Fruit fly (Drosophila melanogaster) whole organism, adult: ENCODE measurements around the gene Syp.
A peak's percentile ranks its signal among the peaks of the same experiment; 100 is the strongest.

ENCODE experiments used
- CG12768 ChIP-seq: fragments of 200-800 bp; sonication (Bioruptor generic); optimal IDR thresholded peaks from 2 replicates; lab custom pipeline; 2017; ENCODE audit warnings: missing biosample characterization, missing genetic modification characterization, mild to moderate bottlenecking, moderate library complexity, missing genetic modification reagents
- CG14711 ChIP-seq: fragments of 200-800 bp; sonication (Bioruptor generic); optimal IDR thresholded peaks from 2 replicates; lab custom pipeline; 2018; ENCODE audit warnings: missing biosample characterization, mild to moderate bottlenecking, missing genetic modification characterization, moderate library complexity
- CG1620 ChIP-seq: fragments of 200-800 bp; sonication (Bioruptor generic); optimal IDR thresholded peaks from 2 replicates; lab custom pipeline; 2016; ENCODE audit warnings: missing biosample characterization, missing genetic modification characterization
- CG33017 ChIP-seq: fragments of 200-800 bp; sonication (Bioruptor generic); optimal IDR thresholded peaks from 2 replicates; lab custom pipeline; 2018; ENCODE audit warnings: missing biosample characterization, mild to moderate bottlenecking, missing genetic modification characterization, moderate library complexity
- CG5204 ChIP-seq: fragments of 200-800 bp; sonication (Bioruptor generic); optimal IDR thresholded peaks from 2 replicates; lab custom pipeline; 2016; ENCODE audit warnings: missing biosample characterization, missing genetic modification characterization
- CG7045 ChIP-seq: fragments of 200-800 bp; sonication (Bioruptor generic); optimal IDR thresholded peaks from 2 replicates; lab custom pipeline; 2017; ENCODE audit warnings: missing biosample characterization, mild to moderate bottlenecking, missing genetic modification characterization
- CG7101 ChIP-seq: fragments of 200-800 bp; sonication (Bioruptor generic); optimal IDR thresholded peaks from 2 replicates; lab custom pipeline; 2018; ENCODE audit warnings: missing biosample characterization, mild to moderate bottlenecking, missing genetic modification characterization, moderate library complexity
- Clk ChIP-seq: fragments of 200-800 bp; sonication (Bioruptor generic); optimal IDR thresholded peaks from 2 replicates; lab custom pipeline; 2017; ENCODE audit warnings: missing biosample characterization, missing genetic modification characterization
- bab1 ChIP-seq: fragments of 200-800 bp; sonication (Bioruptor generic); optimal IDR thresholded peaks from 3 replicates; lab custom pipeline; 2019; ENCODE audit warnings: missing biosample characterization, mild to moderate bottlenecking, missing genetic modification characterization, moderate library complexity
- cic ChIP-seq: fragments of 200-800 bp; sonication (Bioruptor generic); optimal IDR thresholded peaks from 2 replicates; lab custom pipeline; 2017; ENCODE audit warnings: missing biosample characterization, mild to moderate bottlenecking, missing genetic modification characterization, moderate library complexity
- kay ChIP-seq: fragments of 200-800 bp; sonication (Bioruptor generic); peaks from one replicate; lab custom pipeline; 2016; ENCODE audit warnings: missing biosample characterization, missing genetic modification characterization, borderline replicate concordance
- ovo ChIP-seq: fragments of 200-800 bp; sonication (Bioruptor generic); optimal IDR thresholded peaks from 2 replicates; lab custom pipeline; 2016; ENCODE audit warnings: missing biosample characterization, missing genetic modification characterization
- pad ChIP-seq: fragments of 200-800 bp; sonication (Bioruptor generic); optimal IDR thresholded peaks from 3 replicates; lab custom pipeline; 2017; ENCODE audit warnings: missing biosample characterization, missing genetic modification characterization, mild to moderate bottlenecking, moderate library complexity, missing genetic modification reagents

DNA sequence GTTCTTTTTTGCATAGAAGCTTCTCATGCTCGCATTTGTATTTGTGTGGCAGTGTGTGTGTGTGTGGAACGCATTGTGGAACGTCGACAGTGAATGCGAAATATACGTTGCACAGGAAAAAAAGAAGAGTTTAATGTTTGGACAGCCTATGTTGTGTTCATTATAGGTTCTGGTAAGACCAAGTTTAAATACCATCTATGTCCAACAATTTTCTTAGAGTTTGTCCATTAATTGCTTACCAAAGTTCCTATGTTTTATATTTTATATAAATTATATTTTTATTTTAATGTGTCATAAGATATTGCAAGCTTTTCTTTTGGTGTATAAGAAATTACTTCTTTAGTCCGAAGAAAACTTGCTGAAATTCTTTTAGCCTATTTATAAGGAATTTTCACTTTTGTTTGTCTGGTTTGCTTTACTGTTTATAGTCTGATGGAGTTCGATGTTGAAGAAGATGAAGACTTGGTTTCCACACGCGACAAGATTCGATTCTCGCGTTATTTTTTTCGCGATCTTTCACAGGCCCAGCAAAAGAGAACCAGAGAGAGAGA lies 25.6 kb downstream of the Syp start:
- peak; percentile 64 for TF ChIP-seq CG14711 (tag; lab: Kevin White, UChicago)
- TF ChIP-seq cic (GFP tag; lab: Kevin White, UChicago): no peak
- peak; percentile 76 for TF ChIP-seq CG7101
- peak; percentile 24 for TF ChIP-seq pad (GFP tag; lab: Kevin White, UChicago)
- TF ChIP-seq CG33017 (tag; lab: Kevin White, UChicago): peak; percentile 76
- TF ChIP-seq kay (GFP tag; lab: Kevin White, UChicago): no peak
- TF ChIP-seq bab1 (GFP tag; lab: Kevin White, UChicago): no peak
- no peak for TF ChIP-seq Clk (GFP tag; lab: Kevin White, UChicago)
- peak; percentile 71 for TF ChIP-seq CG7045 (GFP tag; lab: Kevin White, UChicago)
- TF ChIP-seq CG12768 (GFP tag; lab: Kevin White, UChicago): peak; percentile 37
- no peak for TF ChIP-seq CG5204 (GFP tag; lab: Kevin White, UChicago)
- no peak for TF ChIP-seq ovo (GFP tag; lab: Kevin White, UChicago)
- no peak for TF ChIP-seq CG1620 (GFP tag; lab: Kevin White, UChicago)
